Worm (Caenorhabditis elegans): ENCODE measurements around the gene kbp-3.
A peak's percentile ranks its signal among the peaks of the same experiment; 100 is the strongest.

The kbp-3 gene

DNA sequence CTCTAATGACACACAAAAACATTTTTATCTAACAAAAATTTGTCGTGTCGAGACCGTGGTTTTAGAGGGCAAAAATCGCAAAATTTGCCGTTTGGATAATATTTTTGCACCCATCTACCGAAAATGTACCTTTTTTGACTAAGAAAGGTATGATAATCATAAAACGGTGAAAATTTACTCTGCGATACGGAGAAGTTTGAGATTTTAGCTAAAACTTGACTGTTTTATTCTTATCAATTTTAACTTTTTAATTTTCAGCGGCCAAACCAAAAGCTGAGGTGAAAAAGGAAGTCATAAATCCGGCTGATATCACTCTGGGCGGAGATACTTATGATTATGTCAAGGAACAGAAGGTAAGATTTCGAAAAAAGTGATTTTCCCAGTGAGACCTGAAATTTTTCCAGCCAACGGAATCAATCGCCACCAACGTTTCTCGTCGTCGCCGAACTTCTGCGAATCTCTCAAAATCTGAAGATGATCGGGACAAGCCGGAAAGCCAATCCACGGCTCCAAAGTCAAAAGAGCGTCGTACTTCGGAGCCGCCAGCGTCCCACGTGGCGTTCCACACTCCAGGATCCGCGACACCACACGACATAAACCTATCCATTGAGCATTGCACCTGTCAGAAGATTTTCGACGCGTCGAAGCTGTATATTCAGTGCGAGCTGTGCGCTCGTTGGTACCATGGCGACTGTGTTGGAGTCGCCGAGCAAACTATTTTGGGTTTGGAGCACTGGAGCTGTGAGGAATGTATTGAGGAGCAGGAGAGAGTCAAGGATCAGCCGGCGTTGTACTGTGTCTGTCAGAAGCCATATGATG is 16.4 kb upstream of the kbp-3 start:
- TF ChIP-seq pes-1 (GFP tag; IDR thresholded peaks at IDR 0.05) (no peak), sea-1 (GFP tag; conservative IDR thresholded peaks at IDR 0.05) (peak; percentile 36; the same call in 1 of the 2 replicates), ama-1 (optimal IDR thresholded peaks at IDR 0.05) (peak; percentile 83)

DNA sequence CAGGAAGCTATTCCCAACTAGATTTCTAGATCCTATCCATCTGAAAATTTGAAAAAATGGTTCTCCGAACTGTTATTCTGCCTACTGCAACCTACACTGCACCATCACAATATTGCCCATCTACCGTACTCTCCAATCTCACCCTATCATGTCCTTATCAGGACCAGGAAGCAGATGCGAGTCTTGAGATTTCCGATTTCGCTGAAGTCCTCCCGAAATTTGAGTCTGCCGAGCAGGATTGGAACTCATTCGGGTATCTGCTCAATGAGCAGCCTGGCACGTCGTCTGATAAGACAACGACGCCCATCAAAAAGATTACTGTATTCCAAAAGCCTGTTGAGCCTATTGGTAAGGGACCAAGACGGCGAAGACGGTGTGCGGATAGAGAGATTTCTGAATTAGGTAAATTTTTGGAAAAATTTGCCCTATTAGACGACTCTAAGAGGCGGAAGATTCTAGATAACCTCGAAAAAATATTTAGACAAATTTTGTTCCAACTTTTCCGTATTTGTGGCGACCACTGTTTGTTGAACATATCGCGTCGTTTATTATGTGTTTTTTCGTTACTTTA is 15.7 kb upstream of the kbp-3 start:
- TF ChIP-seq tbx-37 (GFP tag; conservative IDR thresholded peaks at IDR 0.05) (no peak), sea-1 (GFP tag; conservative IDR thresholded peaks at IDR 0.05) (peak; percentile 15; the same call in 1 of the 2 replicates), ama-1 (optimal IDR thresholded peaks at IDR 0.05) (peak; percentile 98), hmg-4 (GFP tag; optimal IDR thresholded peaks at IDR 0.05) (peak; percentile 59), ceh-36 (tag; optimal IDR thresholded peaks at IDR 0.05) (peak; percentile 44), flt-1 (GFP tag; IDR thresholded peaks at IDR 0.05) (no peak; the same call in 1 of the 2 replicates), hmbx-1 (tag; optimal IDR thresholded peaks at IDR 0.05) (no peak)

DNA sequence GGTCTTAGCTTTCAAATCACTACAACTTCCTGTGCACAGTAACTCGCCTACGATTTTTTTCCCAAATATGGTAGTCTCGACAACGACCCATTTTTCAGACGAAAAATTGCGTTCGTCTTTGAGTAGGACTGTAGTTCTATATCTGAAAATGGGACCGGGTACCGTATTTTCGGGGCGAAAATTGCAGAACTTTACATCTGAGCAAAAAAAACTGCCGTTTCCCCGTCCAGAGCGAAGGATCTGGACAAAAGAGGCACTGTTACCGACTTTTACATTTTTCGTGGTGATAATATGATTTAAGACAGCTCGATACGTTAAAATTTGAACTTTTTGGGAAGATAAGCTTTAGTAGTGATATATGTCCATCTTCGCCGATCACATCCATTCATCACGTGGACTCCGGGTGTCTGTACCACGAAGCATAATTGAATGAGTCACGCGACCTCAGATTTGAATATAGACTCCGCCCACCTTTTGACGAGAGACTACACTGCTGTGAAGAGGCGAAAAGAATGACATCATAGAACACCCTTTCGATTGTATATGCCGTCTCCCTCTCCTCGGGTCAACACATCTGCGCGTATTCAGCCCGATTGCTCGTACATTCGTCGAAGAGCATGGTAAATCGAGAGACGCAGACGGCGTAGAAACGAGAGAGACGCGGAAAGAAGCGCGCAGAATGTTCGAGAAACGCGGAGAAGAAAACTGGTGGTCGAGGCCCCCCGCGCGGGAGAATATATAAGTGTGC is 15.0 kb upstream of the kbp-3 start:
- TF ChIP-seq F13C5.2 (tag; optimal IDR thresholded peaks at IDR 0.05) (peak; percentile 63), pes-1 (GFP tag; IDR thresholded peaks at IDR 0.05) (peak; percentile 9; the same call in 1 of the 2 replicates), tbx-37 (GFP tag; conservative IDR thresholded peaks at IDR 0.05) (no peak), ets-7 (tag; optimal IDR thresholded peaks at IDR 0.05) (no peak), aly-1 (tag; optimal IDR thresholded peaks at IDR 0.05) (no peak), ama-1 (optimal IDR thresholded peaks at IDR 0.05) (peak; percentile 93), tbx-11 (GFP tag; IDR thresholded peaks at IDR 0.05) (no peak), ceh-13 (GFP tag; optimal IDR thresholded peaks at IDR 0.05) (peak; percentile 0), flt-1 (GFP tag; IDR thresholded peaks at IDR 0.05) (peak; percentile 27; the same call in 1 of the 2 replicates), B0310.2 (tag; optimal IDR thresholded peaks at IDR 0.05) (peak; percentile 22)

DNA sequence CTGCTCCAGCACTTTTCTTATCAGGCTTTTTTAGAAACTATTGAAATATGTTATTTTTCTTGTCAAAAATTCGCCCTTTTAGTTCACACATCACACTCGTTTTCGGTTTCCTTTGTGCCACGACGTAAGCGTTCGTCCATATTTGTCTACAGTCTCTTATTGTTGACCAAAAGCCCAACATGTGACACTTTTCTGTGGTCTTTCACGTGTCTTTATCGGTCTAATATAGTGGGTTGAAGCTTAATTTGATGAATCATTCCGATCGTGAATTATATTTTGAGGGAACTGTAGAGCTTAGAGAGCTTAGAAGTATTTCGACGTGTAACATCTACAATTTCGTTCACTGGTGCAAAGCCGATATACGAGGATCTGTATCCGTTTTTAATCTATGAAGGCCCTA is 14.4 kb upstream of the kbp-3 start:
- TF ChIP-seq ets-7 (tag; optimal IDR thresholded peaks at IDR 0.05) (no peak), F13C5.2 (tag; optimal IDR thresholded peaks at IDR 0.05) (no peak), aly-1 (tag; optimal IDR thresholded peaks at IDR 0.05) (no peak), ceh-36 (tag; optimal IDR thresholded peaks at IDR 0.05) (no peak), tbx-37 (GFP tag; conservative IDR thresholded peaks at IDR 0.05) (no peak), hnd-1 (tag; optimal IDR thresholded peaks at IDR 0.05) (no peak), hmbx-1 (tag; optimal IDR thresholded peaks at IDR 0.05) (no peak), tra-4 (tag; optimal IDR thresholded peaks at IDR 0.05) (no peak), tbx-11 (GFP tag; IDR thresholded peaks at IDR 0.05) (no peak), hmg-4 (GFP tag; optimal IDR thresholded peaks at IDR 0.05) (no peak), pes-1 (GFP tag; IDR thresholded peaks at IDR 0.05) (no peak), scrt-1 (GFP tag; IDR thresholded peaks at IDR 0.05) (no peak), flt-1 (GFP tag; IDR thresholded peaks at IDR 0.05) (no peak), ama-1 (optimal IDR thresholded peaks at IDR 0.05) (no peak), ceh-13 (GFP tag; optimal IDR thresholded peaks at IDR 0.05) (no peak), sea-1 (GFP tag; conservative IDR thresholded peaks at IDR 0.05) (no peak), B0310.2 (tag; optimal IDR thresholded peaks at IDR 0.05) (no peak)

DNA sequence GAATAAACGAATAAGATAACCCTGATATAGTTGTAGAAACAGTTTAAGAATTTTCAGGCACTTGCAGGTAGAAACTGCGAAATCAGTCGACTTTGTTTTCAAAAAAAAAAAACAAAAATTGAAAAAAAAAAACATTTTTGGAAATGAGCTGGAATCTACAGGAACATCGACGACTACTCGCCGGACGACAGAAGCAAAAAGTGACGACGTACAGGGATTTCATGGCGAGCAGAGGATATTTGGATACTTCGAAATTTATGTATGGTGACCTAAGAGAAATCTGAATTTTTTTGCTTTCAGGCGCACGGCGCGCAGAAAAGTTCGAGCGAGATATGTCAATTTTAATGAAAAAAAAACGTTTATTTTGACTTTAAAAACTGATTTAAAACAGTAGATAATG is 11.2 kb upstream of the kbp-3 start:
- TF ChIP-seq ets-7 (tag; optimal IDR thresholded peaks at IDR 0.05), result no peak
- no peak for TF ChIP-seq sea-1 (GFP tag; conservative IDR thresholded peaks at IDR 0.05)
- no peak for TF ChIP-seq scrt-1 (GFP tag; IDR thresholded peaks at IDR 0.05)
- no peak for TF ChIP-seq hnd-1 (tag; optimal IDR thresholded peaks at IDR 0.05)
- no peak for TF ChIP-seq hmg-4 (GFP tag; optimal IDR thresholded peaks at IDR 0.05)
- TF ChIP-seq B0310.2 (tag; optimal IDR thresholded peaks at IDR 0.05), result no peak
- no peak for TF ChIP-seq aly-1 (tag; optimal IDR thresholded peaks at IDR 0.05)
- no peak for TF ChIP-seq tra-4 (tag; optimal IDR thresholded peaks at IDR 0.05)
- no peak for TF ChIP-seq F13C5.2 (tag; optimal IDR thresholded peaks at IDR 0.05)
- TF ChIP-seq ama-1 (optimal IDR thresholded peaks at IDR 0.05), result no peak
- TF ChIP-seq tbx-37 (GFP tag; conservative IDR thresholded peaks at IDR 0.05), result no peak
- no peak for TF ChIP-seq ceh-36 (tag; optimal IDR thresholded peaks at IDR 0.05)
- no peak for TF ChIP-seq hmbx-1 (tag; optimal IDR thresholded peaks at IDR 0.05)
- no peak for TF ChIP-seq tbx-11 (GFP tag; IDR thresholded peaks at IDR 0.05)
- TF ChIP-seq pes-1 (GFP tag; IDR thresholded peaks at IDR 0.05), result no peak
- no peak for TF ChIP-seq ceh-13 (GFP tag; optimal IDR thresholded peaks at IDR 0.05)
- TF ChIP-seq flt-1 (GFP tag; IDR thresholded peaks at IDR 0.05), result no peak

DNA sequence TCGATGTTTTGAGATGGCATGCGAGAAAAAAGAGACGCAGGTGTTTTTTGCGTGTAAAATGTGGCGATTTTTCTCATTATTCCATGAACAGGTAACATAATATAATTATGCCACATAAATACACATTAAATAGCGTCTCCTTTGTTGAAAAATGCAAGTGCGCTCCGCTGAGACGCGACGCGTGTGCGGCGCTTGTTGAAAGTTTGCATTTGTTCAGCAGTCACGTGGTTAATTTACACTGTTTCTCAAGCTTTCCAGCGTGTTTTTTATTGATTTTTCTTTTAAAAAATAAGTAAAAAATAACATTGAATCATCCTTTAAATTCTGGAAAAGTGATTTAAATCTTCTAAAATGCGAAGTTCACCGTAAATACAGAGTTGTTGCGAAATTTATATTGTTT is 9.7 kb upstream of the kbp-3 start:
- 0 out of 2 replicates have a peak, but pooled peaks have one; percentile 3 for TF ChIP-seq pes-1 (GFP tag; IDR thresholded peaks at IDR 0.05)
- TF ChIP-seq ceh-13 (GFP tag; optimal IDR thresholded peaks at IDR 0.05), result no peak
- peak; percentile 1 for TF ChIP-seq F13C5.2 (tag; optimal IDR thresholded peaks at IDR 0.05)

DNA sequence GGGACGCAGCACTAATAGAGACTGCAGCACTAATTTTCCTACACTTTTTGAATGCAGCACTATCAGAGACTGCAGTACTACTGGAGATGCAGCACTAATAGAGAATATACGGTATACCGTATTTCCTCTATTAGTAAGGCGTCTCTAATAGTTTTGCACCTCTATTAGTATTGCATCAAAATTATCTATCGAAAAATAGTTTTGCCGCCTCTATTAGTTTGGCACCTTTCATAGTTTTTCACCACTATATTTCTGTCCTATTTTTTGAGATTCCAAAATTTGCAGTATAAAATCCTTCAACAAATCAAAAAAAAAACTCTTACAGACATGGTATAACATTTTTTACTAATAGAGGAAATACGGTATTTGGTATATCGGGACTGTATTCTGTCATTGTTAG is 3.9 kb upstream of the kbp-3 start:
- TF ChIP-seq ets-7 (tag; optimal IDR thresholded peaks at IDR 0.05), result no peak
- no peak for TF ChIP-seq ceh-36 (tag; optimal IDR thresholded peaks at IDR 0.05)
- TF ChIP-seq flt-1 (GFP tag; IDR thresholded peaks at IDR 0.05), result no peak
- no peak for TF ChIP-seq aly-1 (tag; optimal IDR thresholded peaks at IDR 0.05)

Data from whole organism, early embryonic.